Fruit fly (Drosophila melanogaster): Measurements from ENCODE around the gene verm.

Gene verm

dm6 chr3L:19707570-19708146, 12.6 kb upstream of the verm start, which contains the start of gene serp (continued):
- no peak for TF ChIP-seq caup (GFP tag; optimal IDR thresholded peaks at IDR 0.05; ENCODE audit: severe bottlenecking)
- TF ChIP-seq Adf1 (GFP tag; IDR thresholded peaks at IDR 0.05) = peak; percentile 27; the same call in 1 of the 2 replicates
- no peak for TF ChIP-seq pan (optimal IDR thresholded peaks at IDR 0.05)
- TF ChIP-seq pan (GFP tag; optimal IDR thresholded peaks at IDR 0.05 in 1 of 2, IDR thresholded peaks at IDR 0.05 in 1 of 2) = no peak
- TF ChIP-seq CG18764 (GFP tag; optimal IDR thresholded peaks at IDR 0.05) = no peak
- no peak for TF ChIP-seq CG3838 (GFP tag; optimal IDR thresholded peaks at IDR 0.05)
- no peak for TF ChIP-seq ind (GFP tag; optimal IDR thresholded peaks at IDR 0.05)
- no peak for TF ChIP-seq YL-1 (GFP tag; optimal IDR thresholded peaks at IDR 0.05)
- no peak for TF ChIP-seq CG6654 (GFP tag; optimal IDR thresholded peaks at IDR 0.05)
- TF ChIP-seq TFAM (GFP tag; optimal IDR thresholded peaks at IDR 0.05) = no peak
- TF ChIP-seq CG10209 (GFP tag; optimal IDR thresholded peaks at IDR 0.05) = no peak
- no peak for TF ChIP-seq Sry-β (GFP tag; optimal IDR thresholded peaks at IDR 0.05)
- TF ChIP-seq Trl (optimal IDR thresholded peaks at IDR 0.05) = no peak
- no peak for TF ChIP-seq Trl (GFP tag; optimal IDR thresholded peaks at IDR 0.05)
- TF ChIP-seq CG31388 (GFP tag; optimal IDR thresholded peaks at IDR 0.05) = no peak
- no peak for TF ChIP-seq CG15696 (tag; optimal IDR thresholded peaks at IDR 0.05)
- peak; percentile 58 for TF ChIP-seq CG12769 (tag; optimal IDR thresholded peaks at IDR 0.05)
- no peak for TF ChIP-seq gem (tag; optimal IDR thresholded peaks at IDR 0.05)
- no peak for TF ChIP-seq CrebB (tag; optimal IDR thresholded peaks at IDR 0.05)
- TF ChIP-seq Hr78 (GFP tag; optimal IDR thresholded peaks at IDR 0.05) = no peak
- no peak for TF ChIP-seq ab (GFP tag; optimal IDR thresholded peaks at IDR 0.05)
- TF ChIP-seq dm (GFP tag; optimal IDR thresholded peaks at IDR 0.05) = no peak
- TF ChIP-seq Optix (GFP tag; IDR thresholded peaks at IDR 0.05) = no peak
- TF ChIP-seq lbe (GFP tag; optimal IDR thresholded peaks at IDR 0.05) = no peak
- no peak for TF ChIP-seq oc (tag; optimal IDR thresholded peaks at IDR 0.05)
- TF ChIP-seq Nf-YC (tag; optimal IDR thresholded peaks at IDR 0.05) = peak; percentile 3
- TF ChIP-seq onecut (GFP tag; IDR thresholded peaks at IDR 0.05) = no peak
- 0 out of 2 replicates have a peak, but pooled peaks have one; percentile 21 for TF ChIP-seq Drgx (GFP tag; IDR thresholded peaks at IDR 0.05)
- TF ChIP-seq gcm (GFP tag; optimal IDR thresholded peaks at IDR 0.05) = no peak
- TF ChIP-seq CG3065 (GFP tag; optimal IDR thresholded peaks at IDR 0.05) = no peak
- no peak for TF ChIP-seq CG3281 (GFP tag; optimal IDR thresholded peaks at IDR 0.05)
- TF ChIP-seq CG17612 (GFP tag; IDR thresholded peaks at IDR 0.05) = no peak
- no peak for TF ChIP-seq CG12659 (GFP tag; optimal IDR thresholded peaks at IDR 0.05)
- TF ChIP-seq kah (GFP tag; optimal IDR thresholded peaks at IDR 0.05) = no peak
- TF ChIP-seq pros (GFP tag; optimal IDR thresholded peaks at IDR 0.05) = no peak
- no peak for TF ChIP-seq dpn (GFP tag; optimal IDR thresholded peaks at IDR 0.05)
- TF ChIP-seq CG4404 (GFP tag; IDR thresholded peaks at IDR 0.05) = 0 out of 2 replicates have a peak, but pooled peaks have one; percentile 14
- TF ChIP-seq CG12155 (GFP tag; optimal IDR thresholded peaks at IDR 0.05) = no peak
- TF ChIP-seq CG3726 (GFP tag; IDR thresholded peaks at IDR 0.05) = no peak
- TF ChIP-seq vnd (GFP tag; IDR thresholded peaks at IDR 0.05; ENCODE audit: partially characterized antibody) = no peak
- no peak for TF ChIP-seq gt (GFP tag; IDR thresholded peaks at IDR 0.05)
- no peak for TF ChIP-seq gsb-n (tag; optimal IDR thresholded peaks at IDR 0.05)
- TF ChIP-seq CG33213 (GFP tag; optimal IDR thresholded peaks at IDR 0.05) = no peak
- TF ChIP-seq CG17361 (GFP tag; IDR thresholded peaks at IDR 0.05) = no peak
- TF ChIP-seq HHEX (GFP tag; optimal IDR thresholded peaks at IDR 0.05) = no peak
- no peak for TF ChIP-seq Mes4 (GFP tag; optimal IDR thresholded peaks at IDR 0.05)
- TF ChIP-seq schlank (tag; optimal IDR thresholded peaks at IDR 0.05) = no peak
- TF ChIP-seq tx (GFP tag; optimal IDR thresholded peaks at IDR 0.05) = no peak
- TF ChIP-seq tap (tag; optimal IDR thresholded peaks at IDR 0.05) = no peak
- TF ChIP-seq ham (GFP tag; IDR thresholded peaks at IDR 0.05) = no peak
- no peak for TF ChIP-seq Tbp (GFP tag; optimal IDR thresholded peaks at IDR 0.05)

Data from whole organism, embryonic.